Worm (Caenorhabditis elegans) whole organism, L4 larva: ENCODE results near the gene C10G8.8.

Experiments
- aly-2 ChIP-seq: sonication (generic microtip); optimal IDR thresholded peaks from 2 replicates; lab custom pipeline; 2018; ENCODE audit warnings: missing biosample characterization, missing genetic modification characterization
- ama-1 ChIP-seq: fragments of 150-350 bp; optimal IDR thresholded peaks from 2 replicates; lab custom pipeline; 2014; ENCODE audit warnings: inconsistent platforms, mixed read lengths
- daf-12 ChIP-seq: fragments of 150-350 bp; optimal IDR thresholded peaks from 2 replicates; lab custom pipeline; 2014; ENCODE audit warnings: missing biosample characterization, missing genetic modification reagents, missing genetic modification characterization
- egl-27 ChIP-seq: sonication (generic microtip); optimal IDR thresholded peaks from 3 replicates; lab custom pipeline; 2017; ENCODE audit warnings: missing biosample characterization, missing genetic modification reagents, missing genetic modification characterization
- lsy-2 ChIP-seq, 2 experiments: fragments of 150-350 bp in 1 of 2; sonication (generic microtip) in 1 of 2; optimal IDR thresholded peaks; 2 replicates each; lab custom pipeline; 2014 to 2017; ENCODE audit warnings: missing biosample characterization in 2 of 2, missing genetic modification characterization in 2 of 2
- mdl-1 ChIP-seq, 2 experiments: fragments of 150-350 bp in 1 of 2; sonication (generic microtip) in 1 of 2; optimal IDR thresholded peaks; 2 replicates each; lab custom pipeline; 2014 to 2017; ENCODE audit warnings: missing biosample characterization in 2 of 2, missing genetic modification characterization in 2 of 2
- mdt-29 ChIP-seq: fragments of 200-800 bp; sonication (Bioruptor generic); IDR thresholded peaks from 2 replicates; pipeline ENCODE4 v1.3.6; 2022; ENCODE audit warnings: missing genetic modification reagents, missing genetic modification characterization, missing compliant biosample characterization
- nhr-25 ChIP-seq: sonication (generic microtip); optimal IDR thresholded peaks from 2 replicates; lab custom pipeline; 2017; ENCODE audit warnings: missing genetic modification characterization, mild to moderate bottlenecking, missing compliant biosample characterization, antibody characterized with exemption, moderate library complexity, borderline replicate concordance; ENCODE audit not compliant: insufficient read depth
- nhr-6 ChIP-seq: fragments of 150-350 bp; optimal IDR thresholded peaks from 2 replicates; lab custom pipeline; 2014; ENCODE audit warnings: missing biosample characterization, missing genetic modification characterization
- skn-1 ChIP-seq: fragments of 150-350 bp; optimal IDR thresholded peaks from 2 replicates; lab custom pipeline; 2014; ENCODE audit warnings: missing biosample characterization, missing genetic modification characterization
- unc-62 ChIP-seq, 3 experiments: fragments of 150-350 bp in 1 of 3; sonication (generic microtip); optimal IDR thresholded peaks in 2 of 3; peaks in 1 of 3; 1 replicate in 1 of 3; 2 replicates in 2 of 3; lab custom pipeline; 2014 to 2017; ENCODE audit warnings: missing biosample characterization in 3 of 3, missing genetic modification characterization in 3 of 3, missing genetic modification reagents in 3 of 3, missing genotype in 1 of 3

DNA sequence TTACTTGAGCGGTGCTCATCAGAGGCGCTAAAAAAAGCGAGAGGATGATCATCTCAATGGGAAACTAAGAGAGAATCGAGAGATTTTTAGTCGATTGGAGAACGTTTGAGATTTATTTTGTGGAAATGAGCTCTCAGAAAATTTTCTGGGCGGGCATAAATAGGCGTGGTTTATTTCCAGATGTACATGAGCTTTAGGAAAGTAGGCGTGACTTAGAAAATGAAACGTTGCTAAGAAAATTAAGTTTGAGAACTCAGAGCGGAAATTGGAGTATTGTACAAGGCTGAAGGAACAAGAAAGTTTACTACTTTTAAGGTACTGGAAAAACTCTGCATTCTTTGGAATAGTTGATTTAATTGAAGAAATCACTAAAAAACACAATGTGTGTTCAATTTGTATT, 40.6 kb upstream of the C10G8.8 start, which contains the start of gene T09D3.9:
- TF ChIP-seq skn-1 (tag; lab: Kevin White, UChicago) (no peak), nhr-6 (no peak), mdt-29 (GFP tag; lab: Robert Waterston, UW) (no peak), aly-2 (no peak), egl-27 (tag; lab: Kevin White, UChicago) (no peak), ama-1 (lab: Kevin White, UChicago) (no peak), mdl-1 (tag; optimal IDR thresholded peaks at IDR 0.05; lab: Kevin White, UChicago) (no peak), daf-12 (tag; lab: Kevin White, UChicago) (no peak), unc-62 (GFP tag; optimal IDR thresholded peaks at IDR 0.05 in 1 of 2; lab: Kevin White, UChicago) (no peak), unc-62 (tag; optimal IDR thresholded peaks at IDR 0.05; lab: Kevin White, UChicago) (no peak), nhr-25 (tag; lab: Kevin White, UChicago) (no peak), lsy-2 (tag; optimal IDR thresholded peaks at IDR 0.05; lab: Kevin White, UChicago) (no peak)
